1 fruit fly cellular context compared by ENCODE assay signal in genomic region chrX:6339970-6340548, dm6.
TF ChIP-seq lines count a peak whose summit lies in the region.

No protein-coding gene starts in this region.

TF ChIP-seq in whole organism, embryonic, 481 proteins besides CTCF, POLR2A, EP300 and RAD21 (continued from another document and continues in another):
- TF ChIP-seq sim (GFP tag; IDR thresholded peaks at IDR 0.05; lab: Robert Waterston, UW), result peak; percentile 18; the same call in 1 of the 2 replicates
- no peak for TF ChIP-seq Sox100B (GFP tag; optimal IDR thresholded peaks at IDR 0.05; lab: Kevin White, UChicago)
- peak; percentile 64; the same call in 1 of the 3 replicates for TF ChIP-seq so (GFP tag; IDR thresholded peaks at IDR 0.05; lab: Robert Waterston, UW)
- TF ChIP-seq da (GFP tag; optimal IDR thresholded peaks at IDR 0.05; lab: Kevin White, UChicago), result no peak
- TF ChIP-seq pita (GFP tag; optimal IDR thresholded peaks at IDR 0.05; lab: Kevin White, UChicago), result no peak
- TF ChIP-seq Abd-B (GFP tag; optimal IDR thresholded peaks at IDR 0.05; lab: Kevin White, UChicago), result peak; percentile 49
- no peak; the same call in 1 of the 2 replicates for TF ChIP-seq CG31224 (GFP tag; IDR thresholded peaks at IDR 0.05; lab: Robert Waterston, UW)
- no peak for TF ChIP-seq CG7987 (GFP tag; optimal IDR thresholded peaks at IDR 0.05; lab: Kevin White, UChicago)
- TF ChIP-seq CG42726 (GFP tag; IDR thresholded peaks at IDR 0.05; lab: Robert Waterston, UW; ENCODE audit: partially characterized antibody), result no peak
- TF ChIP-seq pros (GFP tag; optimal IDR thresholded peaks at IDR 0.05; lab: Kevin White, UChicago), result no peak
- TF ChIP-seq ham (GFP tag; IDR thresholded peaks at IDR 0.05; lab: Robert Waterston, UW), result peak; percentile 58; the same call in 1 of the 2 replicates
- no peak for TF ChIP-seq inv (GFP tag; IDR thresholded peaks at IDR 0.05; lab: Robert Waterston, UW; ENCODE audit: partially characterized antibody)
- no peak for TF ChIP-seq Poxn (GFP tag; IDR thresholded peaks at IDR 0.05; lab: Robert Waterston, UW)
- no peak for TF ChIP-seq HmgD (GFP tag; optimal IDR thresholded peaks at IDR 0.05; lab: Kevin White, UChicago)
- no peak for TF ChIP-seq Kr (GFP tag; optimal IDR thresholded peaks at IDR 0.05; lab: Kevin White, UChicago)
- TF ChIP-seq NK7.1 (GFP tag; optimal IDR thresholded peaks at IDR 0.05; lab: Kevin White, UChicago), result no peak
- TF ChIP-seq crp (GFP tag; optimal IDR thresholded peaks at IDR 0.05; lab: Kevin White, UChicago), result no peak
- no peak for TF ChIP-seq HLH4C (GFP tag; IDR thresholded peaks at IDR 0.05; lab: Robert Waterston, UW; ENCODE audit: partially characterized antibody)
- no peak for TF ChIP-seq CG6765 (GFP tag; optimal IDR thresholded peaks at IDR 0.05; lab: Kevin White, UChicago)
- TF ChIP-seq CG30431 (GFP tag; optimal IDR thresholded peaks at IDR 0.05; lab: Kevin White, UChicago), result no peak
- TF ChIP-seq CG3726 (GFP tag; IDR thresholded peaks at IDR 0.05; lab: Robert Waterston, UW), result 0 out of 3 replicates have a peak, but pooled peaks have one; percentile 37
- TF ChIP-seq CG13287 (GFP tag; IDR thresholded peaks at IDR 0.05; lab: Robert Waterston, UW; ENCODE audit: partially characterized antibody), result no peak
- no peak for TF ChIP-seq Doc3 (GFP tag; IDR thresholded peaks at IDR 0.05; lab: Robert Waterston, UW; ENCODE audit: partially characterized antibody)
- TF ChIP-seq lola (GFP tag; optimal IDR thresholded peaks at IDR 0.05; lab: Kevin White, UChicago), result peak in 1 of 3 experiments; percentile 10
- TF ChIP-seq slou (GFP tag; optimal IDR thresholded peaks at IDR 0.05; lab: Kevin White, UChicago), result no peak
- TF ChIP-seq C15 (GFP tag; IDR thresholded peaks at IDR 0.05; lab: Robert Waterston, UW), result 0 out of 3 replicates have a peak, but pooled peaks have one; percentile 39
- peak; percentile 68 for TF ChIP-seq CG1603 (tag; optimal IDR thresholded peaks at IDR 0.05; lab: Kevin White, UChicago)
- peak; percentile 12 for TF ChIP-seq CG7786 (GFP tag; optimal IDR thresholded peaks at IDR 0.05; lab: Kevin White, UChicago)
- TF ChIP-seq pnt (GFP tag; optimal IDR thresholded peaks at IDR 0.05; lab: Kevin White, UChicago), result peak; percentile 34
- peak; percentile 67 for TF ChIP-seq dysf (GFP tag; IDR thresholded peaks at IDR 0.05; lab: Robert Waterston, UW)
- no peak for TF ChIP-seq bbx (GFP tag; IDR thresholded peaks at IDR 0.05; lab: Robert Waterston, UW; ENCODE audit: partially characterized antibody)
- TF ChIP-seq CG9797 (GFP tag; optimal IDR thresholded peaks at IDR 0.05; lab: Kevin White, UChicago), result no peak
- no peak for TF ChIP-seq CG31365 (tag; optimal IDR thresholded peaks at IDR 0.05; lab: Kevin White, UChicago)
- peak; percentile 38 for TF ChIP-seq CG12071 (GFP tag; optimal IDR thresholded peaks at IDR 0.05; lab: Kevin White, UChicago)
- TF ChIP-seq Fer1 (GFP tag; optimal IDR thresholded peaks at IDR 0.05; lab: Kevin White, UChicago), result peak; percentile 29
- TF ChIP-seq slbo (GFP tag; IDR thresholded peaks at IDR 0.05; lab: Robert Waterston, UW), result peak; percentile 77
- peak; percentile 19 to 43 for TF ChIP-seq dpn (GFP tag; optimal IDR thresholded peaks at IDR 0.05; lab: Kevin White, UChicago)
- no peak for TF ChIP-seq Myb (GFP tag; optimal IDR thresholded peaks at IDR 0.05; lab: Kevin White, UChicago)
- TF ChIP-seq CG1024 (GFP tag; IDR thresholded peaks at IDR 0.05; lab: Robert Waterston, UW), result 0 out of 2 replicates have a peak, but pooled peaks have one; percentile 11
- no peak for TF ChIP-seq z (GFP tag; IDR thresholded peaks at IDR 0.05; lab: Robert Waterston, UW)
- TF ChIP-seq cad (GFP tag; optimal IDR thresholded peaks at IDR 0.05; lab: Kevin White, UChicago), result no peak
- TF ChIP-seq bigmax (GFP tag; optimal IDR thresholded peaks at IDR 0.05; lab: Kevin White, UChicago), result no peak
- TF ChIP-seq HmgZ (tag; optimal IDR thresholded peaks at IDR 0.05; lab: Kevin White, UChicago), result peak; percentile 25
- no peak for TF ChIP-seq CG9876 (GFP tag; optimal IDR thresholded peaks at IDR 0.05; lab: Kevin White, UChicago)
- no peak for TF ChIP-seq CG11723 (GFP tag; optimal IDR thresholded peaks at IDR 0.05; lab: Kevin White, UChicago)
- TF ChIP-seq disco-r (GFP tag; optimal IDR thresholded peaks at IDR 0.05; lab: Kevin White, UChicago), result no peak
- no peak for TF ChIP-seq pfk (GFP tag; optimal IDR thresholded peaks at IDR 0.05; lab: Kevin White, UChicago)
- peak; percentile 4 for TF ChIP-seq CG10267 (tag; optimal IDR thresholded peaks at IDR 0.05; lab: Kevin White, UChicago)
- TF ChIP-seq esg (GFP tag; conservative IDR thresholded peaks at IDR 0.05; lab: Robert Waterston, UW), result peak; percentile 56
- TF ChIP-seq salm (tag; optimal IDR thresholded peaks at IDR 0.05; lab: Kevin White, UChicago), result peak; percentile 38
- TF ChIP-seq psq (GFP tag; optimal IDR thresholded peaks at IDR 0.05; lab: Kevin White, UChicago), result peak; percentile 93
- no peak for TF ChIP-seq CG15011 (GFP tag; optimal IDR thresholded peaks at IDR 0.05; lab: Kevin White, UChicago)
- no peak for TF ChIP-seq MTF-1 (GFP tag; optimal IDR thresholded peaks at IDR 0.05; lab: Kevin White, UChicago; ENCODE audit: borderline replicate concordance)
- TF ChIP-seq zfh1 (GFP tag; IDR thresholded peaks at IDR 0.05; lab: Robert Waterston, UW), result peak; percentile 73
- TF ChIP-seq gce (GFP tag; IDR thresholded peaks at IDR 0.05; lab: Robert Waterston, UW), result peak; percentile 55; the same call in 1 of the 3 replicates
- TF ChIP-seq unc-4 (GFP tag; IDR thresholded peaks at IDR 0.05; lab: Robert Waterston, UW; ENCODE audit: partially characterized antibody), result no peak
- peak; percentile 54; the same call in 1 of the 3 replicates for TF ChIP-seq CG11456 (GFP tag; IDR thresholded peaks at IDR 0.05; lab: Robert Waterston, UW)
- TF ChIP-seq Nf-YC (tag; optimal IDR thresholded peaks at IDR 0.05; lab: Kevin White, UChicago), result no peak
- TF ChIP-seq hb (GFP tag; IDR thresholded peaks at IDR 0.05; lab: Robert Waterston, UW; ENCODE audit: partially characterized antibody), result no peak
- TF ChIP-seq HLH3B (GFP tag; IDR thresholded peaks at IDR 0.05; lab: Robert Waterston, UW), result peak; percentile 60; the same call in 1 of the 2 replicates
- TF ChIP-seq cas (GFP tag; IDR thresholded peaks at IDR 0.05; lab: Robert Waterston, UW), result no peak
- TF ChIP-seq Mrtf (GFP tag; IDR thresholded peaks at IDR 0.05; lab: Robert Waterston, UW), result 0 out of 3 replicates have a peak, but pooled peaks have one; percentile 6
- TF ChIP-seq CG32767 (GFP tag; IDR thresholded peaks at IDR 0.05; lab: Robert Waterston, UW), result peak; percentile 66; the same call in 1 of the 2 replicates
- no peak for TF ChIP-seq mirr (GFP tag; optimal IDR thresholded peaks at IDR 0.05; lab: Kevin White, UChicago)
- peak; percentile 59 for TF ChIP-seq CG6813 (GFP tag; optimal IDR thresholded peaks at IDR 0.05; lab: Kevin White, UChicago)
- peak; percentile 44 for TF ChIP-seq crol (GFP tag; IDR thresholded peaks at IDR 0.05; lab: Robert Waterston, UW)
- peak; percentile 42 for TF ChIP-seq bcd (GFP tag; optimal IDR thresholded peaks at IDR 0.05; lab: Kevin White, UChicago)
- no peak for TF ChIP-seq hth (optimal IDR thresholded peaks at IDR 0.05; lab: Kevin White, UChicago)
- peak in 1 of 2 experiments; percentile 73 for TF ChIP-seq bsh (GFP tag; optimal IDR thresholded peaks at IDR 0.05; lab: Kevin White, UChicago)
- TF ChIP-seq CG1529 (GFP tag; optimal IDR thresholded peaks at IDR 0.05; lab: Kevin White, UChicago), result peak; percentile 23
- TF ChIP-seq CG4328 (GFP tag; optimal IDR thresholded peaks at IDR 0.05; lab: Kevin White, UChicago), result no peak
- TF ChIP-seq CG11398 (GFP tag; optimal IDR thresholded peaks at IDR 0.05; lab: Kevin White, UChicago), result peak; percentile 5
- TF ChIP-seq CG31441 (GFP tag; IDR thresholded peaks at IDR 0.05; lab: Robert Waterston, UW), result no peak
- no peak for TF ChIP-seq CG17612 (GFP tag; IDR thresholded peaks at IDR 0.05; lab: Robert Waterston, UW)
- TF ChIP-seq az2 (GFP tag; optimal IDR thresholded peaks at IDR 0.05; lab: Kevin White, UChicago), result peak; percentile 2
- peak; percentile 47 for TF ChIP-seq CG18599 (GFP tag; optimal IDR thresholded peaks at IDR 0.05; lab: Kevin White, UChicago)
- TF ChIP-seq jumu (GFP tag; optimal IDR thresholded peaks at IDR 0.05; lab: Kevin White, UChicago), result no peak
- TF ChIP-seq cato (GFP tag; optimal IDR thresholded peaks at IDR 0.05; lab: Kevin White, UChicago; ENCODE audit: borderline replicate concordance), result no peak
- TF ChIP-seq Lpt (GFP tag; optimal IDR thresholded peaks at IDR 0.05; lab: Kevin White, UChicago), result no peak
- no peak for TF ChIP-seq CG8765 (GFP tag; IDR thresholded peaks at IDR 0.05; lab: Robert Waterston, UW)
- TF ChIP-seq CG12744 (GFP tag; optimal IDR thresholded peaks at IDR 0.05; lab: Kevin White, UChicago), result no peak
- no peak for TF ChIP-seq GATAe (GFP tag; conservative IDR thresholded peaks at IDR 0.05; lab: Robert Waterston, UW)
- no peak for TF ChIP-seq BEAF-32 (GFP tag; optimal IDR thresholded peaks at IDR 0.05; lab: Kevin White, UChicago)
- TF ChIP-seq ttk (GFP tag; IDR thresholded peaks at IDR 0.05; lab: Robert Waterston, UW), result peak; percentile 58; the same call in 1 of the 2 replicates
- TF ChIP-seq nmo (GFP tag; optimal IDR thresholded peaks at IDR 0.05; lab: Kevin White, UChicago), result peak; percentile 60
- peak; percentile 21 for TF ChIP-seq trem (tag; optimal IDR thresholded peaks at IDR 0.05; lab: Kevin White, UChicago)
- TF ChIP-seq gcm (GFP tag; optimal IDR thresholded peaks at IDR 0.05; lab: Kevin White, UChicago), result peak; percentile 24
- TF ChIP-seq sisA (GFP tag; IDR thresholded peaks at IDR 0.05; lab: Robert Waterston, UW), result peak; percentile 47
- no peak for TF ChIP-seq chinmo (GFP tag; IDR thresholded peaks at IDR 0.05; lab: Robert Waterston, UW; ENCODE audit: partially characterized antibody)
- TF ChIP-seq ewg (GFP tag; optimal IDR thresholded peaks at IDR 0.05; lab: Kevin White, UChicago), result peak; percentile 27
- no peak for TF ChIP-seq Ets97D (GFP tag; optimal IDR thresholded peaks at IDR 0.05; lab: Kevin White, UChicago)
- TF ChIP-seq pzg (GFP tag; optimal IDR thresholded peaks at IDR 0.05; lab: Kevin White, UChicago), result no peak
- TF ChIP-seq ftz-f1 (GFP tag; optimal IDR thresholded peaks at IDR 0.05; lab: Kevin White, UChicago), result no peak
- no peak for TF ChIP-seq Dfd (GFP tag; optimal IDR thresholded peaks at IDR 0.05; lab: Kevin White, UChicago)
- no peak for TF ChIP-seq corto (GFP tag; optimal IDR thresholded peaks at IDR 0.05; lab: Kevin White, UChicago)
- peak; percentile 9 for TF ChIP-seq CG15514 (GFP tag; optimal IDR thresholded peaks at IDR 0.05; lab: Kevin White, UChicago)
- peak; percentile 56 for TF ChIP-seq gsb-n (tag; optimal IDR thresholded peaks at IDR 0.05; lab: Kevin White, UChicago)
- no peak for TF ChIP-seq CG6654 (GFP tag; optimal IDR thresholded peaks at IDR 0.05; lab: Kevin White, UChicago)
- TF ChIP-seq gem (tag; optimal IDR thresholded peaks at IDR 0.05; lab: Kevin White, UChicago), result peak; percentile 71
- TF ChIP-seq CkIIα-i1 (GFP tag; IDR thresholded peaks at IDR 0.05; lab: Robert Waterston, UW), result no peak
- no peak for TF ChIP-seq Doc2 (GFP tag; IDR thresholded peaks at IDR 0.05; lab: Robert Waterston, UW)
- TF ChIP-seq yki (optimal IDR thresholded peaks at IDR 0.05; lab: Kevin White, UChicago), result no peak
- no peak; the same call in 1 of the 2 replicates for TF ChIP-seq Ravus (GFP tag; IDR thresholded peaks at IDR 0.05; lab: Robert Waterston, UW)
- TF ChIP-seq CG12769 (tag; optimal IDR thresholded peaks at IDR 0.05; lab: Kevin White, UChicago), result peak; percentile 68
- peak; percentile 63 for TF ChIP-seq grau (tag; optimal IDR thresholded peaks at IDR 0.05; lab: Kevin White, UChicago)
- peak; percentile 47; the same call in 1 of the 2 replicates for TF ChIP-seq sob (GFP tag; IDR thresholded peaks at IDR 0.05; lab: Robert Waterston, UW)
- no peak for TF ChIP-seq br (optimal IDR thresholded peaks at IDR 0.05; lab: Kevin White, UChicago)
- TF ChIP-seq CG14014 (GFP tag; IDR thresholded peaks at IDR 0.05; lab: Robert Waterston, UW), result peak; percentile 48; the same call in 1 of the 2 replicates
- no peak for TF ChIP-seq sc (optimal IDR thresholded peaks at IDR 0.05; lab: Kevin White, UChicago)
- no peak for TF ChIP-seq sc (GFP tag; optimal IDR thresholded peaks at IDR 0.05; lab: Kevin White, UChicago)
- TF ChIP-seq exex (tag; optimal IDR thresholded peaks at IDR 0.05; lab: Kevin White, UChicago), result peak; percentile 24
- no peak for TF ChIP-seq p53 (GFP tag; optimal IDR thresholded peaks at IDR 0.05; lab: Kevin White, UChicago)
- peak; percentile 16 for TF ChIP-seq CG10147 (GFP tag; optimal IDR thresholded peaks at IDR 0.05; lab: Kevin White, UChicago)
- no peak for TF ChIP-seq CG9437 (GFP tag; optimal IDR thresholded peaks at IDR 0.05; lab: Kevin White, UChicago)
- TF ChIP-seq Hmr (GFP tag; optimal IDR thresholded peaks at IDR 0.05; lab: Kevin White, UChicago), result peak; percentile 13
- TF ChIP-seq sr (GFP tag; IDR thresholded peaks at IDR 0.05; lab: Robert Waterston, UW), result no peak
- peak; percentile 52 for TF ChIP-seq CG11504 (tag; optimal IDR thresholded peaks at IDR 0.05; lab: Kevin White, UChicago)
- TF ChIP-seq ato (GFP tag; IDR thresholded peaks at IDR 0.05; lab: Robert Waterston, UW; ENCODE audit: partially characterized antibody), result no peak
- TF ChIP-seq h (optimal IDR thresholded peaks at IDR 0.05; lab: Kevin White, UChicago), result no peak
- TF ChIP-seq Dbx (GFP tag; IDR thresholded peaks at IDR 0.05; lab: Robert Waterston, UW), result peak; percentile 55; the same call in 1 of the 3 replicates
- TF ChIP-seq CG14710 (tag; optimal IDR thresholded peaks at IDR 0.05; lab: Kevin White, UChicago), result peak; percentile 8
- peak; percentile 96 for TF ChIP-seq oc (tag; optimal IDR thresholded peaks at IDR 0.05; lab: Kevin White, UChicago)
- TF ChIP-seq odd (GFP tag; optimal IDR thresholded peaks at IDR 0.05; lab: Kevin White, UChicago), result no peak
- TF ChIP-seq Lim3 (GFP tag; IDR thresholded peaks at IDR 0.05; lab: Robert Waterston, UW), result no peak
- peak; percentile 24 for TF ChIP-seq shn (GFP tag; optimal IDR thresholded peaks at IDR 0.05; lab: Kevin White, UChicago)
- peak; percentile 65 for TF ChIP-seq gro (GFP tag; optimal IDR thresholded peaks at IDR 0.05; lab: Kevin White, UChicago)
- TF ChIP-seq rib (GFP tag; IDR thresholded peaks at IDR 0.05; lab: Robert Waterston, UW), result peak; percentile 25; the same call in 1 of the 2 replicates
- peak; percentile 18 for TF ChIP-seq CG4854 (GFP tag; optimal IDR thresholded peaks at IDR 0.05; lab: Kevin White, UChicago)
- TF ChIP-seq tgo (GFP tag; IDR thresholded peaks at IDR 0.05; lab: Robert Waterston, UW), result peak; percentile 68
- peak; percentile 43 for TF ChIP-seq ems (GFP tag; optimal IDR thresholded peaks at IDR 0.05; lab: Kevin White, UChicago)
